Worm (Caenorhabditis elegans): ENCODE data around the gene srw-17.

DNA sequence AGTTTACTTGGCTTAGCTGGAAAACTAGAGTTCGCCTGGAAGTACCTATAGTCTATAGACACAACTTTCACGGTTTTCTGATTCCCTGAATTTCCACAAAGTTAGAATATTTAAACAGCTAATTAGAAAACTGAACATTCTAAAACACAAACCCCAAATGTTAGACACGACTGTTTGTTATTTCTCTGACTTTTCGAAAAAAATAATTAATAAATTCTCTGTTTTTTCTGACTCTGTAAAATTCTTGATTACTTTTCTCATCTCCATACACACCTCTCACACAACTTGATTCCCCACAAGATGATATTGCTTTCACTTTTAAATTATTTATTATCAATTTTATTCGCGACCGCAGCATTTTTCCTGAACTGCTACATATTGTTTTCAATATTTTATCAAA, 23.3 kb downstream of the srw-17 start, which contains the start of gene srbc-75:
- TF ChIP-seq him-1 (tag; optimal IDR thresholded peaks at IDR 0.05) (no peak), dao-5 (tag; optimal IDR thresholded peaks at IDR 0.05) (no peak), W03F9.2 (tag; optimal IDR thresholded peaks at IDR 0.05) (no peak)

Data from whole organism, L4/young adult.